Worm (Caenorhabditis elegans): ENCODE measurements around the gene nspe-7.
A peak's percentile ranks its signal among the peaks of the same experiment; 100 is the strongest.

nspe-7 gene

DNA sequence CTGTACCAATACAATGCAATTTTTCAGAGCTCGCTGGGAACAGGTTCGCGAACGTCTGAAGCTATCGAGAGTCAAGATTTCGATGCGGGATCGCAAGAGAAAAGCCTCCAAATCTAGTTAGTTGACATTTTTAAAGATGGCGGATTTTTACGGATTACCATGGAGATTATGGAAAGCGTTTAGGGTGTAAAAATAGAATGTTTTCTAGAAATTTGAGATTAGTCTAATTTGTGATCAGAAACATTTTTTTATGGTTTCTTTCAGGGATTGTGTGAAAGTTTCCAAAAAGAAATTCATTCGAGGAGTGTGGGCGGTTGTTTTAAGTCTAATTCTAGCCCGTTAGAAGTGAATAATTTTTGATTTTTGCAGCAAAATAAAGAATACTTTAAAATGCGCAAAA is 28.8 kb downstream of the nspe-7 start:
- no peak for TF ChIP-seq F13H6.1 (tag; optimal IDR thresholded peaks at IDR 0.05)
- no peak for TF ChIP-seq sma-3 (GFP tag; optimal IDR thresholded peaks at IDR 0.05)
- TF ChIP-seq nhr-10 (tag; optimal IDR thresholded peaks at IDR 0.05): no peak
- no peak for TF ChIP-seq nhr-6 (tag; optimal IDR thresholded peaks at IDR 0.05)
- no peak for TF ChIP-seq nhr-25 (tag; optimal IDR thresholded peaks at IDR 0.05)
- no peak for TF ChIP-seq unc-62 (GFP tag; optimal IDR thresholded peaks at IDR 0.05)
- TF ChIP-seq nhr-77 (tag; optimal IDR thresholded peaks at IDR 0.05): no peak
- TF ChIP-seq ama-1 (optimal IDR thresholded peaks at IDR 0.05): no peak
- no peak for TF ChIP-seq skn-1 (tag; optimal IDR thresholded peaks at IDR 0.05)
- no peak for TF ChIP-seq gmeb-1 (tag; optimal IDR thresholded peaks at IDR 0.05)
- TF ChIP-seq nhr-23 (tag; optimal IDR thresholded peaks at IDR 0.05): no peak
- no peak for TF ChIP-seq sem-4 (tag; optimal IDR thresholded peaks at IDR 0.05)
- no peak for TF ChIP-seq aly-2 (tag; optimal IDR thresholded peaks at IDR 0.05)
- TF ChIP-seq ztf-1 (GFP tag; conservative IDR thresholded peaks at IDR 0.05): no peak
- no peak for TF ChIP-seq lin-39 (tag; optimal IDR thresholded peaks at IDR 0.05)
- no peak for TF ChIP-seq nhr-21 (tag; optimal IDR thresholded peaks at IDR 0.05)
- TF ChIP-seq zag-1 (tag; optimal IDR thresholded peaks at IDR 0.05): no peak

DNA sequence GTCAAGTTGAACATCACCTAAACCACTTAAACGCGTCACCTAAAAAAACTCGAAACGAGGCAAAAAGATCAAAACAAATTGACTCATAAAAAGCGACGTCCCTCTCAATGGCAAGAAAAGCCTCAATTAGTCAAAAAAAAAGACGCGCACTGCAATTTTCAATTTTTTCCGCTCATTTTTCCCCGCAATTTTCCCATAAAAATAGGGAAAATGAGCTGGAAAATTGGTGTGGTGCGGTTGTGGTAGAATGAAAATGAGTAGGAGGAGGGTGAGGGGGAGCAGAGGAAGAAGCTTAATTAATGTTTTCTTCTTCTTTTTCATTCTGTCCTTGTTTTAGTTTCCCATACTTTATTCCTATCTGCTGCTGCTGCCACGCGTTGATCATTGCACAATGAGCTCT is 30.6 kb downstream of the nspe-7 start:
- TF ChIP-seq nhr-21 (tag; optimal IDR thresholded peaks at IDR 0.05) (no peak), ztf-11 (tag; optimal IDR thresholded peaks at IDR 0.05) (no peak), R02D3.7 (tag; optimal IDR thresholded peaks at IDR 0.05) (no peak), unc-39 (tag; optimal IDR thresholded peaks at IDR 0.05) (no peak), nhr-129 (tag; optimal IDR thresholded peaks at IDR 0.05) (no peak), ZK546.5 (tag; optimal IDR thresholded peaks at IDR 0.05) (no peak), peb-1 (tag; optimal IDR thresholded peaks at IDR 0.05) (no peak), sem-4 (tag; optimal IDR thresholded peaks at IDR 0.05) (no peak), Y55F3AM.14 (GFP tag; optimal IDR thresholded peaks at IDR 0.05) (no peak), lin-39 (tag; optimal IDR thresholded peaks at IDR 0.05) (no peak), blmp-1 (tag; optimal IDR thresholded peaks at IDR 0.05; ENCODE audit: insufficient read depth) (no peak), nhr-6 (tag; optimal IDR thresholded peaks at IDR 0.05) (no peak), nhr-12 (tag; optimal IDR thresholded peaks at IDR 0.05) (no peak), nhr-10 (tag; optimal IDR thresholded peaks at IDR 0.05) (no peak), gmeb-1 (tag; optimal IDR thresholded peaks at IDR 0.05) (no peak), nhr-77 (tag; optimal IDR thresholded peaks at IDR 0.05) (no peak), egl-27 (tag; optimal IDR thresholded peaks at IDR 0.05) (no peak), crh-2 (tag; optimal IDR thresholded peaks at IDR 0.05) (no peak), skn-1 (tag; optimal IDR thresholded peaks at IDR 0.05) (no peak), ama-1 (optimal IDR thresholded peaks at IDR 0.05) (no peak)

DNA sequence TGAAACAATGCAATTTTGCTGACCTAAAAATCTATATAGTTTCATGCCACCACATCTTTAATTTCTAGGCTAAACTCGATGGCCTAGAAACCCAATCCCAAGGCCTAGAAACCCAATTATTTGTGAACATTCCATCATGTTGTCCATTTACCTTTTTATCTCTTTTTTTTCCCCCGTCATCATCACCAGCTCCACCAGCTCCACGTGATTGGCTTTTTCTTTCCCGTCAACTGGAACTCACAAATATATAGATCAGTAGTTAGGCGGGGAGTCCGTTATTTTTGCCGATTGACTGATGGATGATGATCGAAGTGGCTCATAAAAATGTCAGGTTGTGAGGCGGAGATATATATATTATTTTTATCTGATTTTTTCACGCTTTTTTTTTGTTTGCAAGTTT is 31.4 kb downstream of the nspe-7 start:
- TF ChIP-seq nhr-129 (tag; optimal IDR thresholded peaks at IDR 0.05) (peak; percentile 3), lin-13 (GFP tag; optimal IDR thresholded peaks at IDR 0.05) (no peak), snpc-4 (tag; optimal IDR thresholded peaks at IDR 0.05) (peak; percentile 14)

DNA sequence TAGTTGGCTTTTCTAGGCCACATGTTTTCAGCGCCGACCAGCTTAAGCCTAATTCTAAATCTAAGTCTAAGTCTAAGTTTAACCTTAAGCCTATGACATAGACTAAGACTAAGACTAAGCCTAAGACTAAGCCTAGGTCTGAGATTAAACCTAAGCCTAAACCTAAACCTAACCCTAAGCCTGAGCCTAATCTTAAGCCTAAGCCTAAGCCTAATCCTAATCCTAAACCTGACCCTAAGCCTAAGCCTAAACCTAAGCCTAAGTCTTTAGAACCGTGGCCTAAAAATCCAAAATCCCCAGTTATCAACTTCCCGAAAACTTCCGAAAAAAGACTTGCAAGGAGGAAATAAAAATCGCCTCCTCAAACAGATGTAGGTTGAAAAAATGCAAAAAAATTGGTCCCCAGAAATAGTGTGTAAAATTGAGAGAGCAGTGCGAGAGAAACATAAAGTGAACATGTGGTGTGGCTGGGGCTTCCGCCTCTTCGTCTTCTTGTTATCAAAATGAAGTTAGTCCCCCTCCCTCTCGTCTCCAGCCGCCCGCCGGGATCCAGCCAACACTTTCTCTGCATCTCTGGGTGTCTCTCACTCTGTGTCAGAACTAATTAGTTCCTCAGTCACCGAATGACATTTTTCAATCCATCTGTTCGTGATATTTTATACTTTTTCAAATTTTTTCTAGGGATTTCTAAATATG is 32.8 kb downstream of the nspe-7 start:
- TF ChIP-seq nhr-6 (tag; optimal IDR thresholded peaks at IDR 0.05) (no peak), C34F6.9 (tag; optimal IDR thresholded peaks at IDR 0.05) (peak; percentile 59), lsy-2 (tag; optimal IDR thresholded peaks at IDR 0.05) (peak in 1 of 2 experiments; percentile 48), nhr-129 (tag; optimal IDR thresholded peaks at IDR 0.05) (peak; percentile 35), sem-4 (tag; optimal IDR thresholded peaks at IDR 0.05) (peak; percentile 69), ZK546.5 (tag; optimal IDR thresholded peaks at IDR 0.05) (no peak), unc-55 (GFP tag; optimal IDR thresholded peaks at IDR 0.05) (peak; percentile 45), F13H6.1 (tag; optimal IDR thresholded peaks at IDR 0.05) (peak; percentile 49), mdl-1 (tag; optimal IDR thresholded peaks at IDR 0.05) (peak in 1 of 2 experiments; percentile 16), egl-27 (tag; optimal IDR thresholded peaks at IDR 0.05) (no peak), sma-9 (GFP tag; optimal IDR thresholded peaks at IDR 0.05) (peak; percentile 56), sma-9 (tag; optimal IDR thresholded peaks at IDR 0.05) (no peak)
